Fruit fly (Drosophila melanogaster) whole organism, prepupa: Measurements from ENCODE around the gene CG42716.

Experiments used
- Blimp-1 ChIP-seq: fragments of 200-800 bp; sonication (Bioruptor generic); optimal IDR thresholded peaks from 3 replicates; lab custom pipeline; 2017; ENCODE audit warnings: missing biosample characterization, missing genetic modification characterization, mild to moderate bottlenecking, moderate library complexity, missing genetic modification reagents
- CG10631 ChIP-seq: fragments of 200-800 bp; sonication (Bioruptor generic); optimal IDR thresholded peaks from 2 replicates; lab custom pipeline; 2016; ENCODE audit warnings: missing biosample characterization, missing genetic modification characterization
- CG10669 ChIP-seq: fragments of 200-800 bp; sonication (Bioruptor generic); optimal IDR thresholded peaks from 3 replicates; lab custom pipeline; 2018; ENCODE audit warnings: missing biosample characterization, mild to moderate bottlenecking, missing genetic modification characterization, moderate library complexity
- CG11294 ChIP-seq: fragments of 200-800 bp; sonication (Bioruptor generic); IDR thresholded peaks from 2 replicates; pipeline ENCODE4 v1.3.6; 2022; ENCODE audit warnings: missing biosample characterization, missing genetic modification characterization
- CG11762 ChIP-seq: fragments of 200-800 bp; sonication (Bioruptor generic); optimal IDR thresholded peaks from 3 replicates; lab custom pipeline; 2016; ENCODE audit warnings: missing biosample characterization, missing genetic modification characterization; ENCODE audit not compliant: insufficient read depth
- CG11902 ChIP-seq: fragments of 200-800 bp; sonication (Bioruptor generic); optimal IDR thresholded peaks from 3 replicates; lab custom pipeline; 2016; ENCODE audit warnings: missing biosample characterization, missing genetic modification characterization
- CG15336 ChIP-seq: fragments of 200-800 bp; sonication (Bioruptor generic); IDR thresholded peaks from 2 replicates; pipeline ENCODE4 v1.3.6; 2022; ENCODE audit warnings: missing biosample characterization, missing genetic modification characterization
- CG1621 ChIP-seq: fragments of 200-800 bp; sonication (Bioruptor generic); optimal IDR thresholded peaks from 3 replicates; lab custom pipeline; 2018; ENCODE audit warnings: missing biosample characterization, mild to moderate bottlenecking, missing genetic modification characterization
- CG16779 ChIP-seq: fragments of 200-800 bp; sonication (Bioruptor generic); optimal IDR thresholded peaks from 3 replicates; lab custom pipeline; 2017; ENCODE audit warnings: missing biosample characterization, mild to moderate bottlenecking, missing genetic modification characterization
- CG3032 ChIP-seq: fragments of 200-800 bp; optimal IDR thresholded peaks from 2 replicates; lab custom pipeline; 2019; ENCODE audit warnings: missing biosample characterization, mild to moderate bottlenecking, missing genetic modification characterization, moderate library complexity
- CG32006 ChIP-seq: fragments of 200-800 bp; sonication (Bioruptor generic); optimal IDR thresholded peaks from 3 replicates; lab custom pipeline; 2017; ENCODE audit warnings: missing biosample characterization, mild to moderate bottlenecking, missing genetic modification characterization
- CG34406 ChIP-seq: fragments of 200-800 bp; sonication (Bioruptor generic); optimal IDR thresholded peaks from 3 replicates; lab custom pipeline; 2016; ENCODE audit warnings: missing biosample characterization, missing genetic modification characterization
- CG3919 ChIP-seq: fragments of 200-800 bp; sonication (Bioruptor generic); optimal IDR thresholded peaks from 3 replicates; lab custom pipeline; 2016; ENCODE audit warnings: missing biosample characterization, missing genetic modification characterization
- CG4318 ChIP-seq: fragments of 200-800 bp; sonication (Bioruptor generic); optimal IDR thresholded peaks from 3 replicates; lab custom pipeline; 2017; ENCODE audit warnings: missing biosample characterization, mild to moderate bottlenecking, missing genetic modification characterization
- CG6163 ChIP-seq: fragments of 200-800 bp; sonication (Bioruptor generic); IDR thresholded peaks from 3 replicates; pipeline ENCODE4 v1.3.6; 2022; ENCODE audit warnings: missing biosample characterization, missing genetic modification characterization
- CG6276 ChIP-seq: fragments of 200-800 bp; sonication (Bioruptor generic); optimal IDR thresholded peaks from 2 replicates; lab custom pipeline; 2017; ENCODE audit warnings: missing biosample characterization, mild to moderate bottlenecking, missing genetic modification characterization
- CG6792 ChIP-seq: fragments of 200-800 bp; sonication (Bioruptor generic); optimal IDR thresholded peaks from 3 replicates; lab custom pipeline; 2016; ENCODE audit warnings: missing biosample characterization, missing genetic modification characterization
- CG6808 ChIP-seq: fragments of 200-800 bp; sonication (Bioruptor generic); optimal IDR thresholded peaks from 3 replicates; lab custom pipeline; 2017; ENCODE audit warnings: missing biosample characterization, missing genetic modification characterization, mild to moderate bottlenecking, moderate library complexity, missing genetic modification reagents
- CG6854 ChIP-seq: fragments of 200-800 bp; sonication (Bioruptor generic); optimal IDR thresholded peaks from 2 replicates; lab custom pipeline; 2017; ENCODE audit warnings: missing biosample characterization, mild to moderate bottlenecking, missing genetic modification characterization
- CG7368 ChIP-seq: fragments of 200-800 bp; sonication (Bioruptor generic); optimal IDR thresholded peaks from 3 replicates; lab custom pipeline; 2016; ENCODE audit warnings: missing biosample characterization, missing genetic modification characterization
- CG8119 ChIP-seq: fragments of 200-800 bp; sonication (Bioruptor generic); IDR thresholded peaks from 3 replicates; pipeline ENCODE4 v1.3.6; 2022; ENCODE audit warnings: missing biosample characterization, missing genetic modification characterization
- CG8319 ChIP-seq: fragments of 200-800 bp; sonication (Bioruptor generic); optimal IDR thresholded peaks from 3 replicates; lab custom pipeline; 2016; ENCODE audit warnings: missing biosample characterization, missing genetic modification characterization
- CG8632 ChIP-seq: fragments of 200-800 bp; sonication (Bioruptor generic); optimal IDR thresholded peaks from 3 replicates; lab custom pipeline; 2016; ENCODE audit warnings: missing biosample characterization, missing genetic modification characterization
- Eip75B ChIP-seq: fragments of 200-800 bp; sonication (Bioruptor generic); optimal IDR thresholded peaks from 3 replicates; lab custom pipeline; 2016; ENCODE audit warnings: missing biosample characterization, missing genetic modification characterization
- Eip93F ChIP-seq: fragments of 200-800 bp; sonication (Bioruptor generic); optimal IDR thresholded peaks from 2 replicates; lab custom pipeline; 2016; ENCODE audit warnings: missing biosample characterization, mild to moderate bottlenecking, missing genetic modification characterization
- Ets21C ChIP-seq: fragments of 200-800 bp; sonication (Bioruptor generic); optimal IDR thresholded peaks from 3 replicates; lab custom pipeline; 2016; ENCODE audit warnings: missing biosample characterization, missing genetic modification characterization
- Ets96B ChIP-seq: fragments of 200-800 bp; optimal IDR thresholded peaks from 2 replicates; lab custom pipeline; 2019; ENCODE audit warnings: missing biosample characterization, mild to moderate bottlenecking, missing genetic modification characterization, moderate library complexity
- Gug ChIP-seq: fragments of 200-800 bp; sonication (Bioruptor generic); IDR thresholded peaks from 2 replicates; pipeline ENCODE4 v1.3.6; 2022; ENCODE audit warnings: missing biosample characterization, missing genetic modification characterization
- Hr38 ChIP-seq: sonication (Bioruptor generic); optimal IDR thresholded peaks from 2 replicates; lab custom pipeline; 2016; ENCODE audit warnings: missing biosample characterization, missing genetic modification characterization
- Hr39 ChIP-seq: fragments of 200-800 bp; sonication (Bioruptor generic); optimal IDR thresholded peaks from 2 replicates; lab custom pipeline; 2016; ENCODE audit warnings: missing biosample characterization, missing genetic modification characterization
- Hr4 ChIP-seq: fragments of 200-800 bp; sonication (Bioruptor generic); optimal IDR thresholded peaks from 3 replicates; lab custom pipeline; 2016; ENCODE audit warnings: missing biosample characterization, missing genetic modification characterization
- Lpt ChIP-seq: fragments of 200-800 bp; sonication (Bioruptor generic); optimal IDR thresholded peaks from 3 replicates; lab custom pipeline; 2016; ENCODE audit warnings: missing biosample characterization, missing genetic modification characterization
- OdsH ChIP-seq: fragments of 200-800 bp; sonication (Bioruptor generic); optimal IDR thresholded peaks from 3 replicates; lab custom pipeline; 2016; ENCODE audit warnings: missing biosample characterization, missing genetic modification characterization
- Smox ChIP-seq: fragments of 200-800 bp; sonication (Bioruptor generic); optimal IDR thresholded peaks from 3 replicates; lab custom pipeline; 2016; ENCODE audit warnings: missing biosample characterization, missing genetic modification characterization
- Sox102F ChIP-seq: fragments of 200-800 bp; sonication (Bioruptor generic); optimal IDR thresholded peaks from 2 replicates; lab custom pipeline; 2016; ENCODE audit warnings: missing biosample characterization, mild to moderate bottlenecking, missing genetic modification characterization
- Sox14 ChIP-seq: fragments of 200-800 bp; sonication (Bioruptor generic); optimal IDR thresholded peaks from 3 replicates; lab custom pipeline; 2016; ENCODE audit warnings: missing biosample characterization, missing genetic modification characterization
- Sox15 ChIP-seq: fragments of 200-800 bp; sonication (Bioruptor generic); optimal IDR thresholded peaks from 3 replicates; lab custom pipeline; 2016; ENCODE audit warnings: missing biosample characterization, missing genetic modification characterization
- achi ChIP-seq: fragments of 200-800 bp; sonication (Bioruptor generic); optimal IDR thresholded peaks from 3 replicates; lab custom pipeline; 2016; ENCODE audit warnings: missing biosample characterization, missing genetic modification characterization
- cyc ChIP-seq: fragments of 200-800 bp; sonication (Bioruptor generic); optimal IDR thresholded peaks from 3 replicates; lab custom pipeline; 2016; ENCODE audit warnings: missing biosample characterization, missing genetic modification characterization
- dac ChIP-seq: fragments of 200-800 bp; sonication (Bioruptor generic); optimal IDR thresholded peaks from 2 replicates; lab custom pipeline; 2017; ENCODE audit warnings: missing biosample characterization, mild to moderate bottlenecking, missing genetic modification characterization
- dsx ChIP-seq: fragments of 200-800 bp; optimal IDR thresholded peaks from 3 replicates; lab custom pipeline; 2019; ENCODE audit warnings: missing biosample characterization, mild to moderate bottlenecking, missing genetic modification characterization, moderate library complexity; ENCODE audit not compliant: poor library complexity, severe bottlenecking
- eg ChIP-seq: fragments of 200-800 bp; sonication (Bioruptor generic); IDR thresholded peaks from 3 replicates; pipeline ENCODE4 v1.3.6; 2022; ENCODE audit warnings: missing biosample characterization, missing genetic modification characterization
- fd59A ChIP-seq: fragments of 200-800 bp; sonication (Bioruptor generic); optimal IDR thresholded peaks from 2 replicates; lab custom pipeline; 2017; ENCODE audit warnings: missing biosample characterization, mild to moderate bottlenecking, missing genetic modification characterization, missing genetic modification reagents
- fd85E ChIP-seq: fragments of 200-800 bp; sonication (Bioruptor generic); optimal IDR thresholded peaks from 3 replicates; lab custom pipeline; 2016; ENCODE audit warnings: missing biosample characterization, missing genetic modification characterization
- lz ChIP-seq: fragments of 200-800 bp; sonication (Bioruptor generic); optimal IDR thresholded peaks from 3 replicates; lab custom pipeline; 2016; ENCODE audit warnings: missing biosample characterization, missing genetic modification characterization
- pdm3 ChIP-seq: fragments of 200-800 bp; sonication (Bioruptor generic); optimal IDR thresholded peaks from 3 replicates; lab custom pipeline; 2016; ENCODE audit warnings: missing biosample characterization, missing genetic modification characterization
- salr ChIP-seq, 2 experiments: fragments of 200-800 bp; sonication (Bioruptor generic); optimal IDR thresholded peaks; 3 replicates each; lab custom pipeline; 2016 to 2018; ENCODE audit warnings: missing biosample characterization in 2 of 2, missing genetic modification characterization in 2 of 2, mild to moderate bottlenecking in 1 of 2
- spab ChIP-seq: fragments of 200-800 bp; sonication (Bioruptor generic); optimal IDR thresholded peaks from 2 replicates; lab custom pipeline; 2017; ENCODE audit warnings: missing biosample characterization, mild to moderate bottlenecking, missing genetic modification characterization, missing genetic modification reagents
- svp ChIP-seq: fragments of 200-800 bp; sonication (Bioruptor generic); peaks from one replicate; lab custom pipeline; 2016; ENCODE audit warnings: missing biosample characterization, missing genetic modification characterization
- topi ChIP-seq: fragments of 200-800 bp; sonication (Bioruptor generic); optimal IDR thresholded peaks from 3 replicates; lab custom pipeline; 2016; ENCODE audit warnings: missing biosample characterization, missing genetic modification characterization
- vri ChIP-seq: fragments of 200-800 bp; sonication (Bioruptor generic); optimal IDR thresholded peaks from 3 replicates; lab custom pipeline; 2016; ENCODE audit warnings: missing biosample characterization, mild to moderate bottlenecking, missing genetic modification characterization

Gene CG42716

DNA sequence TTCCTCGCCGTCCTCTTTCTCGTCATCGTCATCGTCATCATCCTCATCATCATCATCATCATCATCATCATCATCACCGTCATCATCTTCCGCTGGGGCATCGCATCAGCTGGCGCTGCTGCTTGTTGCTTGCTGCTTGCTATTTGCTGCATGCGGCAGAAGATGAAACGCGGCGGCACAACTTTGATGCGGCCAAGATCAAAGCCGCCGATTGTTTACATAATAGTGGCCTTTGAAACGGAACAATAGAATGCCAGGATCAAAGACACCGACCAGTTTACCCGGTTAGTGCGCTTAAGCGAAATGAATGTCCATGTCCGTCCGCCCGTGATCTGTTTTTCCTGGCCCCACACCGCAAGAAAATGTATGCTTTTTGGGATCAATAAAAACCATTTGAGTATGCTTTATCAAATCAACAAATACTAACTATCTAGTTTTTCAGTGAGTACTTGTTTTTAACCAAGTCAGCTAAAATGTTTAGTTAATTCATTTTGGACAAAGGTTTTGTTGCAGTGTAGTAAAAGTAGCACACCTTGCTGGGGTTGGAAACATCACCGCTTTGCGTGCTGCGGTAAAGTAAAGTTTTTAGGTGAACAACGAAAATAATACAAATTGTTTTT lies 12.4 kb upstream of the CG42716 start:
- TF ChIP-seq cyc (GFP tag; lab: Kevin White, UChicago), result peak; percentile 50
- no peak for TF ChIP-seq fd59A (GFP tag; lab: Kevin White, UChicago)
- peak; percentile 20 for TF ChIP-seq Lpt (GFP tag; lab: Kevin White, UChicago)
- peak; percentile 43 for TF ChIP-seq topi (GFP tag; lab: Kevin White, UChicago)
- peak; percentile 8 for TF ChIP-seq vri (GFP tag; lab: Kevin White, UChicago)
- TF ChIP-seq CG6808 (GFP tag; lab: Kevin White, UChicago), result no peak
- TF ChIP-seq CG3032 (tag; lab: Kevin White, UChicago), result peak; percentile 26
- peak; percentile 22 for TF ChIP-seq CG1621 (tag; lab: Kevin White, UChicago)
- no peak for TF ChIP-seq CG6854 (GFP tag; lab: Kevin White, UChicago)
- peak; percentile 60 for TF ChIP-seq achi (GFP tag; lab: Kevin White, UChicago)
- TF ChIP-seq Sox102F (GFP tag; lab: Kevin White, UChicago), result peak; percentile 64
- peak; percentile 50 for TF ChIP-seq Smox (GFP tag; lab: Kevin White, UChicago)
- TF ChIP-seq Sox15 (GFP tag; lab: Kevin White, UChicago), result peak; percentile 0
- TF ChIP-seq Gug (GFP tag; lab: Robert Waterston, UW), result no peak
- TF ChIP-seq spab, result peak; percentile 2
- peak; percentile 60 for TF ChIP-seq CG3919 (GFP tag; lab: Kevin White, UChicago)
- TF ChIP-seq CG34406 (GFP tag; lab: Kevin White, UChicago), result peak; percentile 26
- peak; percentile 48 for TF ChIP-seq Eip75B (GFP tag; lab: Kevin White, UChicago)
- TF ChIP-seq CG15336, result peak; percentile 36; the same call in 1 of the 2 replicates
- TF ChIP-seq CG8632 (GFP tag; lab: Kevin White, UChicago), result peak; percentile 25
- peak in 1 of 2 experiments; percentile 28 for TF ChIP-seq salr (GFP tag; optimal IDR thresholded peaks at IDR 0.05; lab: Kevin White, UChicago)
- no peak for TF ChIP-seq Ets21C (GFP tag; lab: Kevin White, UChicago)
- peak; percentile 80 for TF ChIP-seq CG32006 (GFP tag; lab: Kevin White, UChicago)
- no peak for TF ChIP-seq Eip93F (GFP tag; lab: Kevin White, UChicago)
- TF ChIP-seq CG7368 (GFP tag; lab: Kevin White, UChicago), result peak; percentile 29
- TF ChIP-seq dac, result peak; percentile 23
- peak; percentile 59 for TF ChIP-seq CG4318
- peak; percentile 58 for TF ChIP-seq pdm3
- TF ChIP-seq Hr38 (GFP tag; lab: Kevin White, UChicago), result no peak
- TF ChIP-seq CG16779 (tag; lab: Kevin White, UChicago), result no peak
- peak; percentile 31 for TF ChIP-seq CG8319 (GFP tag; lab: Kevin White, UChicago)
- peak; percentile 59 for TF ChIP-seq OdsH (GFP tag; lab: Kevin White, UChicago)
- no peak for TF ChIP-seq Blimp-1
- TF ChIP-seq Ets96B, result peak; percentile 46
- peak; percentile 48 for TF ChIP-seq CG6276
- peak; percentile 70 for TF ChIP-seq Hr4 (GFP tag; lab: Kevin White, UChicago)
- peak; percentile 53; the same call in 2 of the 3 replicates for TF ChIP-seq eg
- TF ChIP-seq CG11294 (GFP tag; lab: Robert Waterston, UW), result no peak
- peak; percentile 43 for TF ChIP-seq CG10669 (GFP tag; lab: Kevin White, UChicago)
- peak; percentile 71 for TF ChIP-seq svp
- no peak for TF ChIP-seq CG11762 (GFP tag; lab: Kevin White, UChicago)
- no peak for TF ChIP-seq fd85E (GFP tag; lab: Kevin White, UChicago)
- TF ChIP-seq Sox14 (GFP tag; lab: Kevin White, UChicago), result peak; percentile 42
- TF ChIP-seq dsx, result peak; percentile 32
- TF ChIP-seq CG10631 (GFP tag; lab: Kevin White, UChicago), result peak; percentile 21
- no peak for TF ChIP-seq CG11902 (GFP tag; lab: Kevin White, UChicago)
- TF ChIP-seq CG6792 (GFP tag; lab: Kevin White, UChicago), result peak; percentile 48
- TF ChIP-seq lz (GFP tag; lab: Kevin White, UChicago), result peak; percentile 35
- peak; percentile 56; the same call in 2 of the 3 replicates for TF ChIP-seq CG6163
- peak; percentile 50 for TF ChIP-seq Hr39 (GFP tag; lab: Kevin White, UChicago)
- peak; percentile 48; the same call in 1 of the 3 replicates for TF ChIP-seq CG8119 (GFP tag; lab: Robert Waterston, UW)
